Fruit fly (Drosophila melanogaster) whole organism, embryonic: ENCODE data around the gene mAChR-C.

Experiments
- Ada2b ChIP-seq: fragments of 200-800 bp; sonication (Bioruptor generic); IDR thresholded peaks from 2 replicates; pipeline ENCODE4 v1.3.6; 2022; ENCODE audit warnings: missing biosample characterization, missing genetic modification characterization
- Bteb2 ChIP-seq: fragments of 200-800 bp; sonication (Bioruptor generic); optimal IDR thresholded peaks from 2 replicates; lab custom pipeline; 2016; ENCODE audit warnings: missing biosample characterization, missing genetic modification characterization
- CG10366 ChIP-seq: fragments of 200-800 bp; sonication (Bioruptor generic); IDR thresholded peaks from 2 replicates; pipeline ENCODE4 v1.3.6; 2022; ENCODE audit warnings: missing biosample characterization, missing genetic modification characterization
- CG11093 ChIP-seq: fragments of 200-800 bp; sonication (Bioruptor generic); IDR thresholded peaks from 3 replicates; pipeline ENCODE4 v1.3.6; 2022; ENCODE audit warnings: missing biosample characterization, missing genetic modification characterization
- CG12391 ChIP-seq: fragments of 200-800 bp; sonication (Bioruptor generic); optimal IDR thresholded peaks from 3 replicates; lab custom pipeline; 2018; ENCODE audit warnings: missing biosample characterization, mild to moderate bottlenecking, missing genetic modification characterization, moderate library complexity
- CG13123 ChIP-seq: fragments of 200-800 bp; sonication (Bioruptor generic); optimal IDR thresholded peaks from 2 replicates; lab custom pipeline; 2016; ENCODE audit warnings: missing biosample characterization, missing genetic modification characterization
- CG1647 ChIP-seq: fragments of 200-800 bp; sonication (Bioruptor generic); optimal IDR thresholded peaks from 3 replicates; lab custom pipeline; 2016; ENCODE audit warnings: missing biosample characterization, missing genetic modification characterization
- CG16779 ChIP-seq: fragments of 200-800 bp; sonication (Bioruptor generic); IDR thresholded peaks from 2 replicates; pipeline ENCODE4 v1.3.6; 2022; ENCODE audit warnings: missing biosample characterization, missing genetic modification characterization
- CG17361 ChIP-seq: fragments of 200-800 bp; sonication (Bioruptor generic); IDR thresholded peaks from 3 replicates; pipeline ENCODE4 v1.3.6; 2022; ENCODE audit warnings: missing biosample characterization, missing genetic modification characterization
- CG17612 ChIP-seq: fragments of 200-800 bp; sonication (Bioruptor generic); IDR thresholded peaks from 2 replicates; pipeline ENCODE4 v1.3.6; 2022; ENCODE audit warnings: missing biosample characterization, missing genetic modification characterization
- CG18011 ChIP-seq: fragments of 200-800 bp; sonication (Bioruptor generic); optimal IDR thresholded peaks from 2 replicates; lab custom pipeline; 2017; ENCODE audit warnings: missing biosample characterization, missing genetic modification characterization, mild to moderate bottlenecking, moderate library complexity, missing genotype
- CG2129 ChIP-seq: fragments of 200-800 bp; sonication (Bioruptor generic); IDR thresholded peaks from 2 replicates; pipeline ENCODE4 v1.3.6; 2022; ENCODE audit warnings: missing biosample characterization, missing genetic modification characterization; ENCODE audit not compliant: partially characterized antibody
- CG2199 ChIP-seq: fragments of 200-800 bp; sonication (Bioruptor generic); IDR thresholded peaks from 3 replicates; pipeline ENCODE4 v1.3.6; 2022; ENCODE audit warnings: missing biosample characterization, missing genetic modification characterization
- CG2712 ChIP-seq: fragments of 200-800 bp; optimal IDR thresholded peaks from 3 replicates; lab custom pipeline; 2019; ENCODE audit warnings: missing biosample characterization, mild to moderate bottlenecking, missing genetic modification characterization, moderate library complexity
- CG30020 ChIP-seq: fragments of 200-800 bp; optimal IDR thresholded peaks from 2 replicates; lab custom pipeline; 2019; ENCODE audit warnings: missing biosample characterization, mild to moderate bottlenecking, missing genetic modification characterization, moderate library complexity
- CG34376 ChIP-seq: fragments of 200-800 bp; sonication (Bioruptor generic); optimal IDR thresholded peaks from 2 replicates; lab custom pipeline; 2018; ENCODE audit warnings: missing biosample characterization, mild to moderate bottlenecking, missing genetic modification characterization
- CG4282 ChIP-seq: fragments of 200-800 bp; sonication (Bioruptor generic); optimal IDR thresholded peaks from 2 replicates; lab custom pipeline; 2016; ENCODE audit warnings: missing biosample characterization, missing genetic modification characterization
- CG4820 ChIP-seq: fragments of 200-800 bp; sonication (Bioruptor generic); optimal IDR thresholded peaks from 3 replicates; lab custom pipeline; 2016; ENCODE audit warnings: missing biosample characterization, missing genetic modification characterization
- CG7357 ChIP-seq: fragments of 200-800 bp; sonication (Bioruptor generic); IDR thresholded peaks from 3 replicates; pipeline ENCODE4 v1.3.6; 2022; ENCODE audit warnings: missing biosample characterization, missing genetic modification characterization
- CG8478 ChIP-seq: fragments of >200 bp; optimal IDR thresholded peaks from 2 replicates; lab custom pipeline; 2018
- CG8765 ChIP-seq: fragments of 200-800 bp; sonication (Bioruptor generic); IDR thresholded peaks from 2 replicates; pipeline ENCODE4 v1.3.6; 2022; ENCODE audit warnings: missing biosample characterization, missing genetic modification characterization
- D ChIP-seq, 2 experiments: fragments of 200-800 bp in 1 of 2; fragments of >200 bp in 1 of 2; sonication (Bioruptor generic) in 1 of 2; optimal IDR thresholded peaks; 2 replicates in 1 of 2; 3 replicates in 1 of 2; lab custom pipeline; 2017; ENCODE audit warnings: mild to moderate bottlenecking in 1 of 2, missing biosample characterization in 1 of 2, missing genetic modification characterization in 1 of 2, missing genetic modification reagents in 1 of 2
- Dbx ChIP-seq: fragments of 200-800 bp; sonication (Bioruptor generic); IDR thresholded peaks from 3 replicates; pipeline ENCODE4 v1.3.6; 2022; ENCODE audit warnings: missing biosample characterization, missing genetic modification characterization
- Dek ChIP-seq: fragments of 200-800 bp; sonication (Bioruptor generic); optimal IDR thresholded peaks from 3 replicates; lab custom pipeline; 2019; ENCODE audit warnings: missing biosample characterization, mild to moderate bottlenecking, missing genetic modification characterization, moderate library complexity
- Dip3 ChIP-seq: fragments of 200-800 bp; sonication (Bioruptor generic); optimal IDR thresholded peaks from 3 replicates; lab custom pipeline; 2016; ENCODE audit warnings: missing biosample characterization, missing genetic modification characterization
- HLHmδ ChIP-seq: fragments of 200-800 bp; sonication (Bioruptor generic); optimal IDR thresholded peaks from 2 replicates; lab custom pipeline; 2018; ENCODE audit warnings: missing biosample characterization, mild to moderate bottlenecking, missing genetic modification characterization, moderate library complexity
- Hand ChIP-seq: fragments of 200-800 bp; sonication (Bioruptor generic); optimal IDR thresholded peaks from 2 replicates; lab custom pipeline; 2017; ENCODE audit warnings: mild to moderate bottlenecking, missing biosample characterization, missing genetic modification reagents, missing genetic modification characterization
- Hr51 ChIP-seq, 2 experiments: fragments of 200-800 bp; sonication (Bioruptor generic); optimal IDR thresholded peaks; 2 replicates in 1 of 2; 3 replicates in 1 of 2; lab custom pipeline; 2016 to 2018; ENCODE audit warnings: missing biosample characterization in 2 of 2, missing genetic modification characterization in 2 of 2, mild to moderate bottlenecking in 1 of 2, moderate library complexity in 1 of 2
- Jarid2 ChIP-seq: fragments of 200-800 bp; sonication (Bioruptor generic); optimal IDR thresholded peaks from 3 replicates; lab custom pipeline; 2017; ENCODE audit warnings: mild to moderate bottlenecking, missing biosample characterization, missing genetic modification reagents, missing genetic modification characterization
- Myb ChIP-seq: fragments of 200-800 bp; sonication (Bioruptor generic); optimal IDR thresholded peaks from 2 replicates; lab custom pipeline; 2016; ENCODE audit warnings: missing biosample characterization, missing genetic modification characterization
- Nf-YA ChIP-seq: fragments of 200-800 bp; sonication (Bioruptor generic); IDR thresholded peaks from 2 replicates; pipeline ENCODE4 v1.3.6; 2022; ENCODE audit warnings: missing biosample characterization, missing genetic modification characterization
- Rfx ChIP-seq: fragments of 200-800 bp; sonication (Bioruptor generic); IDR thresholded peaks from 2 replicates; pipeline ENCODE4 v1.3.6; 2022; ENCODE audit warnings: missing biosample characterization, missing genetic modification characterization
- Sry-δ ChIP-seq: fragments of 200-800 bp; sonication (Bioruptor generic); optimal IDR thresholded peaks from 2 replicates; lab custom pipeline; 2016; ENCODE audit warnings: missing biosample characterization, missing genetic modification characterization
- chif ChIP-seq, 2 experiments: fragments of 200-800 bp; sonication (Bioruptor generic); optimal IDR thresholded peaks; 3 replicates each; lab custom pipeline; 2016; ENCODE audit warnings: missing biosample characterization in 2 of 2, missing genetic modification characterization in 2 of 2
- fd96Cb ChIP-seq: fragments of 200-800 bp; sonication (Bioruptor generic); optimal IDR thresholded peaks from 2 replicates; lab custom pipeline; 2018; ENCODE audit warnings: missing biosample characterization, mild to moderate bottlenecking, missing genetic modification characterization, moderate library complexity
- fu2 ChIP-seq: fragments of 200-800 bp; sonication (Bioruptor generic); optimal IDR thresholded peaks from 2 replicates; lab custom pipeline; 2016; ENCODE audit warnings: missing biosample characterization, missing genetic modification characterization
- gem ChIP-seq: fragments of 200-800 bp; sonication (Bioruptor generic); optimal IDR thresholded peaks from 2 replicates; lab custom pipeline; 2019; ENCODE audit warnings: missing biosample characterization, mild to moderate bottlenecking, missing genetic modification characterization, moderate library complexity
- grau ChIP-seq: fragments of 200-800 bp; optimal IDR thresholded peaks from 3 replicates; lab custom pipeline; 2019; ENCODE audit warnings: missing biosample characterization, mild to moderate bottlenecking, missing genetic modification characterization, moderate library complexity
- gsb-n ChIP-seq: fragments of 200-800 bp; sonication (Bioruptor generic); optimal IDR thresholded peaks from 3 replicates; lab custom pipeline; 2018; ENCODE audit warnings: missing biosample characterization, mild to moderate bottlenecking, missing genetic modification characterization
- hth ChIP-seq: fragments of >200 bp; optimal IDR thresholded peaks from 2 replicates; lab custom pipeline; 2017; ENCODE audit warnings: inconsistent platforms
- lola ChIP-seq, 3 experiments: fragments of >200 bp in 2 of 3; fragments of 200-800 bp in 1 of 3; sonication (Bioruptor generic) in 1 of 3; optimal IDR thresholded peaks; 2 replicates each; lab custom pipeline; 2017 to 2019; ENCODE audit warnings: missing biosample characterization in 3 of 3, missing genetic modification characterization in 3 of 3, mild to moderate bottlenecking in 1 of 3, moderate library complexity in 1 of 3
- lov ChIP-seq, 2 experiments: fragments of 200-800 bp in 1 of 2; fragments of >200 bp in 1 of 2; sonication (Bioruptor generic) in 1 of 2; IDR thresholded peaks in 1 of 2; optimal IDR thresholded peaks in 1 of 2; 2 replicates in 1 of 2; 3 replicates in 1 of 2; pipeline versions ENCODE4 v1.3.6 to Lab custom; 2017 to 2022; ENCODE audit warnings: missing biosample characterization in 1 of 2, missing genetic modification characterization in 1 of 2
- maf-S ChIP-seq: fragments of 200-800 bp; sonication (Bioruptor generic); optimal IDR thresholded peaks from 2 replicates; lab custom pipeline; 2016; ENCODE audit warnings: missing biosample characterization, missing genetic modification characterization
- pb ChIP-seq: fragments of 200-800 bp; sonication (Bioruptor generic); optimal IDR thresholded peaks from 3 replicates; lab custom pipeline; 2016; ENCODE audit warnings: missing biosample characterization, missing genetic modification characterization
- pros ChIP-seq: fragments of 200-800 bp; sonication (Bioruptor generic); optimal IDR thresholded peaks from 3 replicates; lab custom pipeline; 2019; ENCODE audit warnings: missing biosample characterization, mild to moderate bottlenecking, missing genetic modification characterization, moderate library complexity
- row ChIP-seq: fragments of 200-800 bp; sonication (Bioruptor generic); IDR thresholded peaks from 3 replicates; pipeline ENCODE4 v1.3.6; 2022; ENCODE audit warnings: missing biosample characterization, missing genetic modification characterization
- sens ChIP-seq: fragments of 200-800 bp; sonication (Bioruptor generic); peaks from one replicate; lab custom pipeline; 2016; ENCODE audit warnings: missing biosample characterization, missing genetic modification characterization
- tgo ChIP-seq: fragments of 200-800 bp; sonication (Bioruptor generic); IDR thresholded peaks from 3 replicates; pipeline ENCODE4 v1.3.6; 2022; ENCODE audit warnings: missing biosample characterization, missing genetic modification characterization
- tx ChIP-seq: fragments of 200-800 bp; sonication (Bioruptor generic); optimal IDR thresholded peaks from 2 replicates; lab custom pipeline; 2016; ENCODE audit warnings: missing biosample characterization, missing genetic modification characterization
- z ChIP-seq: fragments of 200-800 bp; sonication (Bioruptor generic); IDR thresholded peaks from 3 replicates; pipeline ENCODE4 v1.3.6; 2022; ENCODE audit warnings: missing biosample characterization, missing genetic modification characterization
- zfh1 ChIP-seq: fragments of 200-800 bp; sonication (Bioruptor generic); IDR thresholded peaks from 3 replicates; pipeline ENCODE4 v1.3.6; 2022; ENCODE audit warnings: missing biosample characterization, missing genetic modification characterization

mAChR-C gene

DNA sequence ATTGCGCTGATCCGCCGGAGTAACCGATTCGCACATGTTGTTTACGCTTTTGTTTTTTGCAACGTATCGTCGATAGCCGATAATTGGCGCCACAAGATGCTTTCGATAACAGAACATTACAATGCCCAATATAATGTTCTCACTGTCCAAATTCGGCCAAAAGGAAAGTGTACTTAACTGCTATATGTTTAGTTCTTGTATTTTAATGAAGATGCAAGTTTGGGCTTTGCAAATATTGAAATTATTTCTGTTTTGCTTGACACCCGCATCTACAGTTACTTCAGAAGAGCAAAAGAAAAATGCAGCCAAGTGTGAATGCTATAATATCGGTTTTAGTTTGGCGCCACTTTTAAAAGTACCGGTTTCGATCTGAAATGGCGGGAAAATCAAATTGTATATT, 20.1 kb upstream of the mAChR-C start (continued):
- peak; percentile 92 for TF ChIP-seq CG1647 (GFP tag; lab: Kevin White, UChicago)
- peak; percentile 83 for TF ChIP-seq zfh1 (GFP tag; lab: Robert Waterston, UW)
- peak; percentile 82 for TF ChIP-seq CG13123 (GFP tag; lab: Kevin White, UChicago)
- TF ChIP-seq pb = peak; percentile 91
- TF ChIP-seq gem (tag; lab: Kevin White, UChicago) = peak; percentile 95
- TF ChIP-seq CG16779 (GFP tag; lab: Robert Waterston, UW) = 0 out of 2 replicates have a peak, but pooled peaks have one; percentile 8
- peak; percentile 85 for TF ChIP-seq CG30020 (tag; lab: Kevin White, UChicago)
- peak; percentile 84 for TF ChIP-seq Myb (GFP tag; lab: Kevin White, UChicago)
- peak; percentile 85 for TF ChIP-seq CG11093 (GFP tag; lab: Robert Waterston, UW)
- TF ChIP-seq Dbx (GFP tag; lab: Robert Waterston, UW) = peak; percentile 89
- peak; percentile 67 for TF ChIP-seq CG8765 (GFP tag; lab: Robert Waterston, UW)
- TF ChIP-seq Dek (tag; lab: Kevin White, UChicago) = peak; percentile 91
- TF ChIP-seq sens (GFP tag; lab: Kevin White, UChicago) = peak; percentile 98
- no peak for TF ChIP-seq CG2129
- peak; percentile 93 for TF ChIP-seq Dip3 (GFP tag; lab: Kevin White, UChicago)
- TF ChIP-seq CG2199 (GFP tag; lab: Robert Waterston, UW) = no peak
- TF ChIP-seq Ada2b (GFP tag; lab: Robert Waterston, UW) = peak; percentile 82
- TF ChIP-seq Nf-YA (GFP tag; lab: Robert Waterston, UW) = peak; percentile 64
- no peak for TF ChIP-seq HLHmδ (GFP tag; lab: Kevin White, UChicago)
- TF ChIP-seq chif (GFP tag; optimal IDR thresholded peaks at IDR 0.05; lab: Kevin White, UChicago) = peak; percentile 85 to 90
- peak; percentile 92 for TF ChIP-seq CG2712
- peak; percentile 92 for TF ChIP-seq CG12391 (tag; lab: Kevin White, UChicago)
- peak; percentile 81 for TF ChIP-seq tgo (GFP tag; lab: Robert Waterston, UW)
- TF ChIP-seq CG17361 = peak; percentile 97
- peak; percentile 91 for TF ChIP-seq fd96Cb (tag; lab: Kevin White, UChicago)
- peak; percentile 74 for TF ChIP-seq CG18011
- peak; percentile 89 for TF ChIP-seq fu2 (GFP tag; lab: Kevin White, UChicago)
- TF ChIP-seq Bteb2 = peak; percentile 84
- TF ChIP-seq CG17612 (GFP tag; lab: Robert Waterston, UW) = peak; percentile 56; the same call in 1 of the 2 replicates
- peak; percentile 71 for TF ChIP-seq gsb-n (tag; lab: Kevin White, UChicago)
- no peak for TF ChIP-seq z
- peak; percentile 89 for TF ChIP-seq CG4820 (GFP tag; lab: Kevin White, UChicago)
- no peak for TF ChIP-seq pros (GFP tag; lab: Kevin White, UChicago)
- peak; percentile 92 for TF ChIP-seq CG34376
- peak; percentile 76 for TF ChIP-seq Sry-δ (GFP tag; lab: Kevin White, UChicago)
- peak; percentile 94 for TF ChIP-seq Rfx
- no peak for TF ChIP-seq hth
- TF ChIP-seq CG8478 (lab: Kevin White, UChicago) = no peak
- TF ChIP-seq maf-S (GFP tag; lab: Kevin White, UChicago) = peak; percentile 90
- peak; percentile 95 for TF ChIP-seq row (GFP tag; lab: Robert Waterston, UW)
- TF ChIP-seq lola (GFP tag; optimal IDR thresholded peaks at IDR 0.05; lab: Kevin White, UChicago) = peak in 2 of 3 experiments; percentile 86 to 99
- no peak for TF ChIP-seq D (optimal IDR thresholded peaks at IDR 0.05; lab: Kevin White, UChicago)
- TF ChIP-seq D (GFP tag; optimal IDR thresholded peaks at IDR 0.05; lab: Kevin White, UChicago) = peak; percentile 81
- TF ChIP-seq Jarid2 (GFP tag; lab: Kevin White, UChicago) = peak; percentile 54
- no peak for TF ChIP-seq lov (optimal IDR thresholded peaks at IDR 0.05; lab: Kevin White, UChicago)
- peak; percentile 43; the same call in 1 of the 3 replicates for TF ChIP-seq lov (GFP tag; IDR thresholded peaks at IDR 0.05; lab: Robert Waterston, UW)
- peak; percentile 1 for TF ChIP-seq Hand (GFP tag; lab: Kevin White, UChicago)
- peak; percentile 92 for TF ChIP-seq tx (GFP tag; lab: Kevin White, UChicago)
- TF ChIP-seq CG7357 (GFP tag; lab: Robert Waterston, UW) = peak; percentile 98
- peak; percentile 77 for TF ChIP-seq CG10366 (GFP tag; lab: Robert Waterston, UW)
- peak; percentile 75 for TF ChIP-seq CG4282 (GFP tag; lab: Kevin White, UChicago)
- peak; percentile 85 to 92 for TF ChIP-seq Hr51 (GFP tag; optimal IDR thresholded peaks at IDR 0.05; lab: Kevin White, UChicago)
- TF ChIP-seq grau = peak; percentile 93
